Fruit fly (Drosophila melanogaster) whole organism, embryonic: Measurements from ENCODE around the gene Nulp1.

ENCODE experiments used
- Atf6 ChIP-seq: fragments of 200-800 bp; sonication (Bioruptor generic); IDR thresholded peaks from 2 replicates; pipeline ENCODE4 v1.3.6; 2022; ENCODE audit warnings: missing biosample characterization, missing genetic modification characterization
- Awh ChIP-seq: fragments of 200-800 bp; sonication (Bioruptor generic); IDR thresholded peaks from 2 replicates; pipeline ENCODE4, ENCODE4 v1.3.6; 2022; ENCODE audit warnings: missing biosample characterization, missing genetic modification characterization
- BtbVII ChIP-seq: fragments of 200-800 bp; sonication (Bioruptor generic); optimal IDR thresholded peaks from 3 replicates; lab custom pipeline; 2017; ENCODE audit warnings: missing biosample characterization, mild to moderate bottlenecking, missing genetic modification characterization
- CG10543 ChIP-seq: fragments of 200-800 bp; sonication (Bioruptor generic); optimal IDR thresholded peaks from 3 replicates; lab custom pipeline; 2017; ENCODE audit warnings: missing biosample characterization, mild to moderate bottlenecking, missing genetic modification characterization, moderate library complexity
- CG11247 ChIP-seq: fragments of 200-800 bp; sonication (Bioruptor generic); IDR thresholded peaks from 2 replicates; pipeline ENCODE4 v1.3.6; 2022; ENCODE audit warnings: missing biosample characterization, missing genetic modification characterization
- CG12104 ChIP-seq: fragments of 200-800 bp; sonication (Bioruptor generic); optimal IDR thresholded peaks from 3 replicates; lab custom pipeline; 2016; ENCODE audit warnings: missing biosample characterization, missing genetic modification characterization
- CG12299 ChIP-seq: fragments of 200-800 bp; sonication (Bioruptor generic); optimal IDR thresholded peaks from 2 replicates; lab custom pipeline; 2018; ENCODE audit warnings: missing biosample characterization, mild to moderate bottlenecking, missing genetic modification characterization
- CG13123 ChIP-seq: fragments of 200-800 bp; sonication (Bioruptor generic); optimal IDR thresholded peaks from 2 replicates; lab custom pipeline; 2016; ENCODE audit warnings: missing biosample characterization, missing genetic modification characterization
- CG13287 ChIP-seq: fragments of 200-800 bp; sonication (Bioruptor generic); IDR thresholded peaks from 2 replicates; pipeline ENCODE4 v1.3.6; 2022; ENCODE audit warnings: missing biosample characterization, missing genetic modification characterization; ENCODE audit not compliant: partially characterized antibody
- CG13424 ChIP-seq: fragments of 200-800 bp; sonication (Bioruptor generic); optimal IDR thresholded peaks from 2 replicates; lab custom pipeline; 2019; ENCODE audit warnings: missing biosample characterization, mild to moderate bottlenecking, missing genetic modification characterization, moderate library complexity
- CG13894 ChIP-seq: fragments of 200-800 bp; sonication (Bioruptor generic); optimal IDR thresholded peaks from 3 replicates; lab custom pipeline; 2018; ENCODE audit warnings: missing biosample characterization, mild to moderate bottlenecking, missing genetic modification characterization, moderate library complexity
- CG14710 ChIP-seq: fragments of 200-800 bp; sonication (Bioruptor generic); optimal IDR thresholded peaks from 3 replicates; lab custom pipeline; 2019; ENCODE audit warnings: missing biosample characterization, mild to moderate bottlenecking, missing genetic modification characterization, moderate library complexity
- CG15011 ChIP-seq: fragments of 200-800 bp; sonication (Bioruptor generic); optimal IDR thresholded peaks from 3 replicates; lab custom pipeline; 2018; ENCODE audit warnings: missing biosample characterization, mild to moderate bottlenecking, missing genetic modification characterization
- CG15073 ChIP-seq: fragments of 200-800 bp; sonication (Bioruptor generic); optimal IDR thresholded peaks from 2 replicates; lab custom pipeline; 2016; ENCODE audit warnings: missing biosample characterization, missing genetic modification characterization
- CG16863 ChIP-seq: fragments of 200-800 bp; sonication (Bioruptor generic); optimal IDR thresholded peaks from 3 replicates; lab custom pipeline; 2016; ENCODE audit warnings: missing biosample characterization, missing genetic modification characterization
- CG17568 ChIP-seq: fragments of 200-800 bp; sonication (Bioruptor generic); optimal IDR thresholded peaks from 2 replicates; lab custom pipeline; 2018; ENCODE audit warnings: missing biosample characterization, mild to moderate bottlenecking, missing genetic modification characterization, moderate library complexity
- CG18262 ChIP-seq: fragments of 200-800 bp; optimal IDR thresholded peaks from 3 replicates; lab custom pipeline; 2019; ENCODE audit warnings: missing biosample characterization, mild to moderate bottlenecking, missing genetic modification characterization, moderate library complexity
- CG3995 ChIP-seq: fragments of 200-800 bp; sonication (Bioruptor generic); optimal IDR thresholded peaks from 3 replicates; lab custom pipeline; 2016; ENCODE audit warnings: missing biosample characterization, missing genetic modification characterization
- CG4328 ChIP-seq: fragments of 200-800 bp; sonication (Bioruptor generic); optimal IDR thresholded peaks from 3 replicates; lab custom pipeline; 2017; ENCODE audit warnings: missing biosample characterization, missing genetic modification reagents, missing genetic modification characterization
- CG4424 ChIP-seq: fragments of 200-800 bp; sonication (Bioruptor generic); optimal IDR thresholded peaks from 3 replicates; lab custom pipeline; 2016; ENCODE audit warnings: missing biosample characterization, missing genetic modification characterization
- CG7963 ChIP-seq: fragments of 200-800 bp; sonication (Bioruptor generic); IDR thresholded peaks from 3 replicates; pipeline ENCODE4 v1.3.6; 2022; ENCODE audit warnings: missing biosample characterization, missing genetic modification characterization; ENCODE audit not compliant: partially characterized antibody
- Chrac-16 ChIP-seq: fragments of 200-800 bp; sonication (Bioruptor generic); optimal IDR thresholded peaks from 3 replicates; lab custom pipeline; 2016; ENCODE audit warnings: missing biosample characterization, missing genetic modification characterization
- Dll ChIP-seq: fragments of 200-800 bp; sonication (Bioruptor generic); IDR thresholded peaks from 4 replicates; pipeline ENCODE4 v1.3.6; 2022; ENCODE audit warnings: missing biosample characterization, missing genetic modification characterization; ENCODE audit not compliant: partially characterized antibody
- Fer1 ChIP-seq: fragments of 200-800 bp; sonication (Bioruptor generic); optimal IDR thresholded peaks from 2 replicates; lab custom pipeline; 2017; ENCODE audit warnings: missing biosample characterization, mild to moderate bottlenecking, missing genetic modification characterization
- Hr39 ChIP-seq: fragments of >200 bp; optimal IDR thresholded peaks from 2 replicates; lab custom pipeline; 2017
- MTF-1 ChIP-seq: fragments of 200-800 bp; sonication (Bioruptor generic); optimal IDR thresholded peaks from 2 replicates; lab custom pipeline; 2018; ENCODE audit warnings: missing biosample characterization, mild to moderate bottlenecking, missing genetic modification characterization, borderline replicate concordance
- Mrtf ChIP-seq: fragments of 200-800 bp; sonication (Bioruptor generic); IDR thresholded peaks from 3 replicates; pipeline ENCODE4 v1.3.6; 2022; ENCODE audit warnings: missing biosample characterization, missing genetic modification characterization
- NfI ChIP-seq: fragments of 200-800 bp; sonication (Bioruptor generic); optimal IDR thresholded peaks from 3 replicates; lab custom pipeline; 2018; ENCODE audit warnings: missing biosample characterization, mild to moderate bottlenecking, missing genetic modification characterization, moderate library complexity
- Six4 ChIP-seq: fragments of 200-800 bp; sonication (Bioruptor generic); optimal IDR thresholded peaks from 2 replicates; lab custom pipeline; 2016; ENCODE audit warnings: missing biosample characterization, missing genetic modification characterization
- ac ChIP-seq: fragments of 200-800 bp; sonication (Bioruptor generic); optimal IDR thresholded peaks from 3 replicates; lab custom pipeline; 2017; ENCODE audit warnings: missing biosample characterization, mild to moderate bottlenecking, missing genetic modification characterization
- ato ChIP-seq: fragments of 200-800 bp; sonication (Bioruptor generic); IDR thresholded peaks from 2 replicates; pipeline ENCODE4 v1.3.6; 2022; ENCODE audit warnings: missing biosample characterization, missing genetic modification characterization; ENCODE audit not compliant: partially characterized antibody
- bbx ChIP-seq: fragments of 200-800 bp; sonication (Bioruptor generic); IDR thresholded peaks from 2 replicates; pipeline ENCODE4 v1.3.6; 2022; ENCODE audit warnings: missing biosample characterization, missing genetic modification characterization; ENCODE audit not compliant: partially characterized antibody
- bigmax ChIP-seq: fragments of 200-800 bp; sonication (Bioruptor generic); optimal IDR thresholded peaks from 2 replicates; lab custom pipeline; 2018; ENCODE audit warnings: missing biosample characterization, mild to moderate bottlenecking, missing genetic modification characterization
- bowl ChIP-seq: fragments of 200-800 bp; sonication (Bioruptor generic); IDR thresholded peaks from 2 replicates; pipeline ENCODE4 v1.3.6; 2022; ENCODE audit warnings: missing biosample characterization, missing genetic modification characterization
- btn ChIP-seq: fragments of 200-800 bp; sonication (Bioruptor generic); optimal IDR thresholded peaks from 2 replicates; lab custom pipeline; 2016; ENCODE audit warnings: missing biosample characterization, missing genetic modification characterization
- crol ChIP-seq: fragments of 200-800 bp; sonication (Bioruptor generic); IDR thresholded peaks from 2 replicates; pipeline ENCODE4 v1.3.6; 2022; ENCODE audit warnings: missing biosample characterization, missing genetic modification characterization
- en ChIP-seq: fragments of 200-800 bp; sonication (Bioruptor generic); optimal IDR thresholded peaks from 2 replicates; lab custom pipeline; 2016; ENCODE audit warnings: missing biosample characterization, missing genetic modification characterization
- gcm2 ChIP-seq: fragments of 200-800 bp; sonication (Bioruptor generic); optimal IDR thresholded peaks from 2 replicates; lab custom pipeline; 2016; ENCODE audit warnings: missing biosample characterization, missing genetic modification characterization
- gsb ChIP-seq: fragments of 200-800 bp; sonication (Bioruptor generic); IDR thresholded peaks from 2 replicates; pipeline ENCODE4 v1.3.6; 2022; ENCODE audit warnings: missing biosample characterization, missing genetic modification characterization
- hkb ChIP-seq, 2 experiments: fragments of 200-800 bp in 1 of 2; fragments of >200 bp in 1 of 2; sonication (Bioruptor generic) in 1 of 2; IDR thresholded peaks in 1 of 2; optimal IDR thresholded peaks in 1 of 2; 2 replicates each; pipeline versions ENCODE4 v1.3.6 to Lab custom; 2017 to 2022; ENCODE audit warnings: missing biosample characterization in 1 of 2, missing genetic modification characterization in 1 of 2
- kni ChIP-seq: fragments of 200-800 bp; sonication (Bioruptor generic); optimal IDR thresholded peaks from 3 replicates; lab custom pipeline; 2017; ENCODE audit warnings: mild to moderate bottlenecking, missing biosample characterization, missing genetic modification reagents, missing genetic modification characterization
- lab ChIP-seq: fragments of 200-800 bp; sonication (Bioruptor generic); optimal IDR thresholded peaks from 3 replicates; lab custom pipeline; 2017; ENCODE audit warnings: missing biosample characterization, missing genetic modification characterization, mild to moderate bottlenecking, moderate library complexity, missing genetic modification reagents
- nerfin-2 ChIP-seq: fragments of 200-800 bp; sonication (Bioruptor generic); IDR thresholded peaks from 2 replicates; pipeline ENCODE4 v1.3.6; 2022; ENCODE audit warnings: missing biosample characterization, missing genetic modification characterization; ENCODE audit not compliant: partially characterized antibody
- nom ChIP-seq: fragments of 200-800 bp; sonication (Bioruptor generic); optimal IDR thresholded peaks from 2 replicates; lab custom pipeline; 2017; ENCODE audit warnings: missing biosample characterization, missing genetic modification characterization, mild to moderate bottlenecking, moderate library complexity, missing genetic modification reagents
- pfk ChIP-seq: fragments of 200-800 bp; sonication (Bioruptor generic); optimal IDR thresholded peaks from 2 replicates; lab custom pipeline; 2018; ENCODE audit warnings: missing biosample characterization, mild to moderate bottlenecking, missing genetic modification characterization, moderate library complexity
- ro ChIP-seq: fragments of 200-800 bp; sonication (Bioruptor generic); IDR thresholded peaks from 2 replicates; pipeline ENCODE4 v1.3.6; 2022; ENCODE audit warnings: missing biosample characterization, missing genetic modification characterization
- row ChIP-seq: fragments of 200-800 bp; sonication (Bioruptor generic); IDR thresholded peaks from 3 replicates; pipeline ENCODE4 v1.3.6; 2022; ENCODE audit warnings: missing biosample characterization, missing genetic modification characterization
- sqz ChIP-seq: fragments of 200-800 bp; sonication (Bioruptor generic); optimal IDR thresholded peaks from 3 replicates; lab custom pipeline; 2018; ENCODE audit warnings: missing biosample characterization, mild to moderate bottlenecking, missing genetic modification characterization
- sr ChIP-seq: fragments of 200-800 bp; sonication (Bioruptor generic); IDR thresholded peaks from 3 replicates; pipeline ENCODE4 v1.3.6; 2022; ENCODE audit warnings: missing biosample characterization, missing genetic modification characterization
- ttk ChIP-seq: fragments of 200-800 bp; sonication (Bioruptor generic); IDR thresholded peaks from 2 replicates; pipeline ENCODE4 v2.1.2; 2022; ENCODE audit warnings: missing biosample characterization, missing genetic modification characterization
- wor ChIP-seq: fragments of 200-800 bp; sonication (Bioruptor generic); IDR thresholded peaks from 2 replicates; pipeline ENCODE4 v1.3.6; 2022; ENCODE audit warnings: missing biosample characterization, missing genetic modification characterization

Nulp1 gene

dm6 chr3L:8073872-8074271 lies 36.3 kb upstream of the Nulp1 start (continued):
- TF ChIP-seq crol (GFP tag; lab: Robert Waterston, UW) (peak; percentile 70), en (GFP tag; lab: Kevin White, UChicago) (no peak), ttk (GFP tag; lab: Robert Waterston, UW) (no peak), Hr39 (no peak), CG13287 (no peak), BtbVII (GFP tag; lab: Kevin White, UChicago) (no peak), CG4328 (GFP tag; lab: Kevin White, UChicago) (no peak), CG4424 (GFP tag; lab: Kevin White, UChicago) (no peak), Awh (no peak), wor (GFP tag; lab: Robert Waterston, UW) (no peak), bbx (no peak), NfI (GFP tag; lab: Kevin White, UChicago) (no peak), pfk (GFP tag; lab: Kevin White, UChicago) (no peak), CG10543 (GFP tag; lab: Kevin White, UChicago) (no peak), btn (GFP tag; lab: Kevin White, UChicago) (no peak), nerfin-2 (no peak), CG13424 (no peak), ato (GFP tag; lab: Robert Waterston, UW) (no peak), Chrac-16 (GFP tag; lab: Kevin White, UChicago) (no peak), ro (GFP tag; lab: Robert Waterston, UW) (no peak), CG15011 (GFP tag; lab: Kevin White, UChicago) (no peak), row (GFP tag; lab: Robert Waterston, UW) (peak; percentile 51; the same call in 2 of the 3 replicates), sqz (GFP tag; lab: Kevin White, UChicago) (no peak), Mrtf (GFP tag; lab: Robert Waterston, UW) (no peak), CG14710 (no peak), CG18262 (tag; lab: Kevin White, UChicago) (no peak), CG11247 (GFP tag; lab: Robert Waterston, UW) (peak; percentile 38; the same call in 1 of the 2 replicates), lab (GFP tag; lab: Kevin White, UChicago) (peak; percentile 47), MTF-1 (GFP tag; lab: Kevin White, UChicago) (no peak), CG15073 (GFP tag; lab: Kevin White, UChicago) (peak; percentile 23), CG13123 (GFP tag; lab: Kevin White, UChicago) (no peak), Dll (GFP tag; lab: Robert Waterston, UW) (no peak), CG12299 (tag; lab: Kevin White, UChicago) (no peak), Six4 (GFP tag; lab: Kevin White, UChicago) (no peak), nom (GFP tag; lab: Kevin White, UChicago) (no peak), CG16863 (no peak), CG12104 (GFP tag; lab: Kevin White, UChicago) (no peak), kni (GFP tag; lab: Kevin White, UChicago) (peak; percentile 67), CG13894 (peak; percentile 91), CG17568 (GFP tag; lab: Kevin White, UChicago) (no peak), bigmax (GFP tag; lab: Kevin White, UChicago) (no peak), gcm2 (GFP tag; lab: Kevin White, UChicago) (no peak), sr (GFP tag; lab: Robert Waterston, UW) (no peak), CG7963 (GFP tag; lab: Robert Waterston, UW) (no peak), Atf6 (GFP tag; lab: Robert Waterston, UW) (peak; percentile 40; the same call in 1 of the 2 replicates), bowl (GFP tag; lab: Robert Waterston, UW) (no peak), CG3995 (GFP tag; lab: Kevin White, UChicago) (no peak), gsb (no peak), Fer1 (GFP tag; lab: Kevin White, UChicago) (no peak), ac (GFP tag; lab: Kevin White, UChicago) (no peak), hkb (optimal IDR thresholded peaks at IDR 0.05; lab: Kevin White, UChicago) (no peak), hkb (GFP tag; IDR thresholded peaks at IDR 0.05; lab: Robert Waterston, UW) (0 out of 2 replicates have a peak, but pooled peaks have one; percentile 19)
